Fruit fly (Drosophila melanogaster): Measurements from ENCODE around the gene Sec61gamma.

- TF ChIP-seq usp (GFP tag; optimal IDR thresholded peaks at IDR 0.05), result no peak
- no peak for TF ChIP-seq nmo (GFP tag; optimal IDR thresholded peaks at IDR 0.05)
- TF ChIP-seq Eip74EF (GFP tag; optimal IDR thresholded peaks at IDR 0.05), result no peak
- no peak for TF ChIP-seq PHDP (tag; optimal IDR thresholded peaks at IDR 0.05)
- no peak for TF ChIP-seq jumu (GFP tag; optimal IDR thresholded peaks at IDR 0.05)
- no peak for TF ChIP-seq CG6175 (GFP tag; IDR thresholded peaks at IDR 0.05)
- no peak for TF ChIP-seq ind (GFP tag; optimal IDR thresholded peaks at IDR 0.05)
- no peak for TF ChIP-seq pb (GFP tag; optimal IDR thresholded peaks at IDR 0.05)
Observed at dm6 chrX:19640707-19641248, 2.3 kb upstream of the Sec61gamma start.

All from whole organism, embryonic.